Worm (Caenorhabditis elegans): ENCODE data around the gene Y38C1AA.19.

- no peak for TF ChIP-seq med-1 (GFP tag; optimal IDR thresholded peaks at IDR 0.05; ENCODE audit: insufficient read depth)
- no peak for TF ChIP-seq flt-1 (GFP tag; IDR thresholded peaks at IDR 0.05)
- no peak for TF ChIP-seq klf-2 (GFP tag; conservative IDR thresholded peaks at IDR 0.05)
- no peak for TF ChIP-seq T22C8.4 (GFP tag; IDR thresholded peaks at IDR 0.05)
- TF ChIP-seq tab-1 (GFP tag; IDR thresholded peaks at IDR 0.05): no peak
- TF ChIP-seq cog-1 (tag; optimal IDR thresholded peaks at IDR 0.05): no peak
Measured at ce11 chrIV:121607-122006, 38.4 kb upstream of the Y38C1AA.19 start, which contains the start of gene tut-1.
